Worm (Caenorhabditis elegans): ENCODE data around the gene tag-51.

Gene tag-51

ce11 chrIII:861819-862356 lies 7.9 kb downstream of the tag-51 start, which contains the start of gene arx-4:
TSS of gene arx-4 (plus strand) at chrIII:862306.
- no peak for TF ChIP-seq zim-3 (tag; optimal IDR thresholded peaks at IDR 0.05)
- TF ChIP-seq attf-5 (GFP tag; optimal IDR thresholded peaks at IDR 0.05) = peak; percentile 15
- TF ChIP-seq ztf-25 (GFP tag; IDR thresholded peaks at IDR 0.05) = no peak
- 0 out of 2 replicates have a peak, but pooled peaks have one; percentile 25 for TF ChIP-seq mcd-1 (GFP tag; IDR thresholded peaks at IDR 0.05)
- no peak for TF ChIP-seq attf-6 (GFP tag; IDR thresholded peaks at IDR 0.05)

ce11 chrIII:868866-869265 lies 14.8 kb downstream of the tag-51 start:
- no peak for TF ChIP-seq ztf-6 (GFP tag; IDR thresholded peaks at IDR 0.05)
- no peak for TF ChIP-seq ceh-91 (GFP tag; IDR thresholded peaks at IDR 0.05)
- TF ChIP-seq die-1 (tag; optimal IDR thresholded peaks at IDR 0.05) = no peak
- no peak for TF ChIP-seq T26A5.8 (tag; optimal IDR thresholded peaks at IDR 0.05)
- TF ChIP-seq T07F8.4 (tag; optimal IDR thresholded peaks at IDR 0.05) = no peak
- TF ChIP-seq ccch-3 (GFP tag; optimal IDR thresholded peaks at IDR 0.05) = no peak
- no peak for TF ChIP-seq nhr-179 (tag; optimal IDR thresholded peaks at IDR 0.05)
- no peak for TF ChIP-seq F33H1.4 (GFP tag; IDR thresholded peaks at IDR 0.05)
- TF ChIP-seq F22D6.2 (tag; optimal IDR thresholded peaks at IDR 0.05) = no peak
- no peak for TF ChIP-seq madf-10 (tag; optimal IDR thresholded peaks at IDR 0.05)
- TF ChIP-seq pbrm-1 (GFP tag; IDR thresholded peaks at IDR 0.05) = no peak
- no peak for TF ChIP-seq unc-130 (GFP tag; optimal IDR thresholded peaks at IDR 0.05)
- TF ChIP-seq F55B11.4 (tag; optimal IDR thresholded peaks at IDR 0.05; ENCODE audit: borderline replicate concordance, insufficient read depth) = no peak
- no peak for TF ChIP-seq lin-54 (GFP tag; optimal IDR thresholded peaks at IDR 0.05)
- TF ChIP-seq snpc-1.3 (tag; optimal IDR thresholded peaks at IDR 0.05; ENCODE audit: insufficient read depth) = no peak

- TF ChIP-seq egrh-3 (GFP tag; IDR thresholded peaks at IDR 0.05) = no peak
- TF ChIP-seq nfyb-1 (GFP tag; IDR thresholded peaks at IDR 0.05) = no peak
- TF ChIP-seq madf-6 (GFP tag; IDR thresholded peaks at IDR 0.05) = no peak
- no peak for TF ChIP-seq snpc-1.3 (tag; optimal IDR thresholded peaks at IDR 0.05; ENCODE audit: insufficient read depth)
- TF ChIP-seq hmg-20 (GFP tag; IDR thresholded peaks at IDR 0.05) = no peak
Measured at ce11 chrIII:869869-870268, 15.8 kb downstream of the tag-51 start, which contains the start of gene T24C4.2. TSS of gene T24C4.2 (minus strand) at chrIII:869969.

ce11 chrIII:870555-870954 lies 16.5 kb downstream of the tag-51 start:
- TF ChIP-seq nfyb-1 (GFP tag; IDR thresholded peaks at IDR 0.05) = no peak
- TF ChIP-seq dpl-1 (GFP tag; optimal IDR thresholded peaks at IDR 0.05) = no peak
- no peak for TF ChIP-seq him-1 (tag; optimal IDR thresholded peaks at IDR 0.05)
- no peak for TF ChIP-seq F37B4.10 (GFP tag; IDR thresholded peaks at IDR 0.05)
- TF ChIP-seq tbp1 (GFP tag; optimal IDR thresholded peaks at IDR 0.05) = no peak
- no peak for TF ChIP-seq somi-1 (GFP tag; optimal IDR thresholded peaks at IDR 0.05)
- no peak for TF ChIP-seq let-526 (GFP tag; IDR thresholded peaks at IDR 0.05)
- no peak for TF ChIP-seq hmg-20 (GFP tag; IDR thresholded peaks at IDR 0.05)
- TF ChIP-seq T07F8.4 (tag; optimal IDR thresholded peaks at IDR 0.05) = no peak
- TF ChIP-seq F57C9.4 (tag; optimal IDR thresholded peaks at IDR 0.05) = no peak
- TF ChIP-seq sdz-38 (tag; optimal IDR thresholded peaks at IDR 0.05) = no peak
- TF ChIP-seq snpc-3.4 (tag; optimal IDR thresholded peaks at IDR 0.05) = no peak
- no peak for TF ChIP-seq dpff-1 (tag; optimal IDR thresholded peaks at IDR 0.05)
- no peak for TF ChIP-seq B0336.3 (GFP tag; IDR thresholded peaks at IDR 0.05)
- TF ChIP-seq nhr-90 (tag; optimal IDR thresholded peaks at IDR 0.05) = no peak
- TF ChIP-seq chd-7 (tag; optimal IDR thresholded peaks at IDR 0.05) = no peak
- TF ChIP-seq zfh-2 (GFP tag; conservative IDR thresholded peaks at IDR 0.05) = no peak
- TF ChIP-seq Y67H2A.10 (GFP tag; conservative IDR thresholded peaks at IDR 0.05) = no peak

Measured in whole organism, young adult.